Worm (Caenorhabditis elegans): ENCODE results near the gene cyn-11.

DNA sequence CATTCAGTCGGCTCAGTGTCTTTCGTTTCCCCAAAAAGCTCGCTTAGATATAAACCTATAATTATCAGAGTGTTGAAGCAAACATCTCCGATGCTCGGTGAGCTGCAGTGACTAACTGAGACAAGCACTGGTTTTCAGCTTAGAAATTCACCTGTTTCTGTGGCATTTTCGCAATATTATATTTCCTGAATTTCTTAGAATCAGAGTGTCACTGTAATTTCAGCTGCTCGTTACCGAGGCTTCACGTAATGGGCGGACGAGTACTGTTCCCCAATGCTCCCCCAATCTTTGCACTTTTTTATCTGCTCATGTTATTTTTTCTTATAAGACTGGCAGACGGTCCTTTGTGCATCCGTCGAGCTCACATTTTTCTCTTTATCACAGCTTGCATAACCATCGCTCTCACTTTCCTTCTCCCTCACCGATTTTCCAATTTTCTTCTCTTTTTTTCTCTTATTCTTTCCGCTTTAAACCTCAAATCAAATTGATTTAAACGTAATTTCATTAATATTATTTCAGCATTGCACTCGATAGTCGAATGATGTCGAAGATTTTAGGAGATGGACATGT is 6.0 kb upstream of the cyn-11 start, which contains the start of gene trcs-2:
- TF ChIP-seq nhr-28 (tag; optimal IDR thresholded peaks at IDR 0.05) (no peak), aly-2 (tag; optimal IDR thresholded peaks at IDR 0.05) (no peak), unc-62 (GFP tag; optimal IDR thresholded peaks at IDR 0.05) (no peak), snpc-4 (tag; optimal IDR thresholded peaks at IDR 0.05) (no peak), ama-1 (optimal IDR thresholded peaks at IDR 0.05) (no peak), daf-12 (tag; optimal IDR thresholded peaks at IDR 0.05) (no peak), nhr-76 (tag; optimal IDR thresholded peaks at IDR 0.05) (no peak), pha-4 (tag; optimal IDR thresholded peaks at IDR 0.05) (no peak)
